Fruit fly (Drosophila melanogaster) whole organism, embryonic: ENCODE measurements around the gene Mdh2.

Experiments used
- Abd-B ChIP-seq: fragments of 200-800 bp; sonication (Bioruptor generic); optimal IDR thresholded peaks from 2 replicates; lab custom pipeline; 2018; ENCODE audit warnings: missing biosample characterization, mild to moderate bottlenecking, missing genetic modification characterization, moderate library complexity
- CG10209 ChIP-seq: fragments of 200-800 bp; sonication (Bioruptor generic); optimal IDR thresholded peaks from 3 replicates; lab custom pipeline; 2017; ENCODE audit warnings: missing biosample characterization, mild to moderate bottlenecking, missing genetic modification characterization, missing genetic modification reagents
- CG11695 ChIP-seq: fragments of 200-800 bp; sonication (Bioruptor generic); IDR thresholded peaks from 3 replicates; pipeline ENCODE4 v1.3.6; 2022; ENCODE audit warnings: missing biosample characterization, missing genetic modification characterization
- CG12659 ChIP-seq: fragments of 200-800 bp; sonication (Bioruptor generic); optimal IDR thresholded peaks from 3 replicates; lab custom pipeline; 2017; ENCODE audit warnings: mild to moderate bottlenecking, missing biosample characterization, missing genetic modification reagents, missing genetic modification characterization
- CG13624 ChIP-seq: fragments of 200-800 bp; sonication (Bioruptor generic); optimal IDR thresholded peaks from 2 replicates; lab custom pipeline; 2016; ENCODE audit warnings: missing biosample characterization, missing genetic modification characterization
- CG14050 ChIP-seq: fragments of 200-800 bp; sonication (Bioruptor generic); IDR thresholded peaks from 3 replicates; pipeline ENCODE4 v1.3.6; 2022; ENCODE audit warnings: missing biosample characterization, missing genetic modification characterization
- CG14860 ChIP-seq: fragments of 200-800 bp; sonication (Bioruptor generic); IDR thresholded peaks from 3 replicates; pipeline ENCODE4 v1.3.6; 2022; ENCODE audit warnings: missing biosample characterization, missing genetic modification characterization; ENCODE audit not compliant: partially characterized antibody
- CG15514 ChIP-seq: fragments of 200-800 bp; sonication (Bioruptor generic); optimal IDR thresholded peaks from 3 replicates; lab custom pipeline; 2017; ENCODE audit warnings: missing biosample characterization, missing genetic modification characterization, mild to moderate bottlenecking, moderate library complexity, missing genetic modification reagents
- CG1647 ChIP-seq: fragments of 200-800 bp; sonication (Bioruptor generic); optimal IDR thresholded peaks from 3 replicates; lab custom pipeline; 2016; ENCODE audit warnings: missing biosample characterization, missing genetic modification characterization
- CG17186 ChIP-seq: fragments of 200-800 bp; sonication (Bioruptor generic); optimal IDR thresholded peaks from 3 replicates; lab custom pipeline; 2017; ENCODE audit warnings: missing biosample characterization, missing genetic modification reagents, missing genetic modification characterization
- CG2129 ChIP-seq: fragments of 200-800 bp; sonication (Bioruptor generic); IDR thresholded peaks from 2 replicates; pipeline ENCODE4 v1.3.6; 2022; ENCODE audit warnings: missing biosample characterization, missing genetic modification characterization; ENCODE audit not compliant: partially characterized antibody
- CG3163 ChIP-seq: fragments of 200-800 bp; sonication (Bioruptor generic); optimal IDR thresholded peaks from 3 replicates; lab custom pipeline; 2016; ENCODE audit warnings: missing biosample characterization, missing genetic modification characterization
- CG34224 ChIP-seq: fragments of 200-800 bp; sonication (Bioruptor generic); IDR thresholded peaks from 3 replicates; pipeline ENCODE4 v1.3.6; 2022; ENCODE audit warnings: missing biosample characterization, missing genetic modification characterization; ENCODE audit not compliant: partially characterized antibody
- CG34376 ChIP-seq: fragments of 200-800 bp; sonication (Bioruptor generic); optimal IDR thresholded peaks from 2 replicates; lab custom pipeline; 2018; ENCODE audit warnings: missing biosample characterization, mild to moderate bottlenecking, missing genetic modification characterization
- CG3847 ChIP-seq: fragments of 200-800 bp; sonication (Bioruptor generic); IDR thresholded peaks from 2 replicates; pipeline ENCODE4 v1.3.6; 2022; ENCODE audit warnings: missing biosample characterization, missing genetic modification characterization
- CG3995 ChIP-seq: fragments of 200-800 bp; sonication (Bioruptor generic); optimal IDR thresholded peaks from 3 replicates; lab custom pipeline; 2016; ENCODE audit warnings: missing biosample characterization, missing genetic modification characterization
- CG42726 ChIP-seq: fragments of 200-800 bp; sonication (Bioruptor generic); IDR thresholded peaks from 2 replicates; pipeline ENCODE4 v1.3.6; 2022; ENCODE audit warnings: missing biosample characterization, missing genetic modification characterization; ENCODE audit not compliant: partially characterized antibody
- CG4617 ChIP-seq: fragments of 200-800 bp; sonication (Bioruptor generic); optimal IDR thresholded peaks from 3 replicates; lab custom pipeline; 2016; ENCODE audit warnings: missing biosample characterization, missing genetic modification characterization, borderline replicate concordance
- CG9215 ChIP-seq: fragments of 200-800 bp; sonication (Bioruptor generic); IDR thresholded peaks from 2 replicates; pipeline ENCODE4 v1.3.6; 2022; ENCODE audit warnings: missing biosample characterization, missing genetic modification characterization
- CG9797 ChIP-seq: fragments of 200-800 bp; sonication (Bioruptor generic); optimal IDR thresholded peaks from 3 replicates; lab custom pipeline; 2018; ENCODE audit warnings: missing biosample characterization, mild to moderate bottlenecking, missing genetic modification characterization
- Dll ChIP-seq: fragments of 200-800 bp; sonication (Bioruptor generic); IDR thresholded peaks from 4 replicates; pipeline ENCODE4 v1.3.6; 2022; ENCODE audit warnings: missing biosample characterization, missing genetic modification characterization; ENCODE audit not compliant: partially characterized antibody
- Doc3 ChIP-seq: fragments of 200-800 bp; sonication (Bioruptor generic); IDR thresholded peaks from 3 replicates; pipeline ENCODE4 v1.3.6; 2022; ENCODE audit warnings: missing biosample characterization, missing genetic modification characterization; ENCODE audit not compliant: partially characterized antibody
- Elba2 ChIP-seq: fragments of 200-800 bp; sonication (Bioruptor generic); optimal IDR thresholded peaks from 3 replicates; lab custom pipeline; 2016; ENCODE audit warnings: missing biosample characterization, missing genetic modification characterization
- Gug ChIP-seq: fragments of 200-800 bp; sonication (Bioruptor generic); IDR thresholded peaks from 4 replicates; pipeline ENCODE4 v1.3.6; 2022; ENCODE audit warnings: missing biosample characterization, missing genetic modification characterization
- HLH4C ChIP-seq: fragments of 200-800 bp; sonication (Bioruptor generic); IDR thresholded peaks from 3 replicates; pipeline ENCODE4 v1.3.6; 2022; ENCODE audit warnings: missing biosample characterization, missing genetic modification characterization; ENCODE audit not compliant: partially characterized antibody
- NC2β ChIP-seq: fragments of 200-800 bp; sonication (Bioruptor generic); optimal IDR thresholded peaks from 2 replicates; lab custom pipeline; 2016; ENCODE audit warnings: missing biosample characterization, missing genetic modification characterization
- Neu2 ChIP-seq: fragments of 200-800 bp; sonication (Bioruptor generic); optimal IDR thresholded peaks from 3 replicates; lab custom pipeline; 2016; ENCODE audit warnings: missing biosample characterization, missing genetic modification characterization, borderline replicate concordance
- Nf-YC ChIP-seq: fragments of 200-800 bp; optimal IDR thresholded peaks from 3 replicates; lab custom pipeline; 2019; ENCODE audit warnings: missing biosample characterization, mild to moderate bottlenecking, missing genetic modification characterization, moderate library complexity
- Sry-δ ChIP-seq: fragments of 200-800 bp; sonication (Bioruptor generic); optimal IDR thresholded peaks from 2 replicates; lab custom pipeline; 2016; ENCODE audit warnings: missing biosample characterization, missing genetic modification characterization
- YL-1 ChIP-seq: fragments of 200-800 bp; sonication (Bioruptor generic); optimal IDR thresholded peaks from 3 replicates; lab custom pipeline; 2017; ENCODE audit warnings: missing biosample characterization, mild to moderate bottlenecking, missing genetic modification characterization
- ara ChIP-seq: fragments of 200-800 bp; sonication (Bioruptor generic); IDR thresholded peaks from 2 replicates; pipeline ENCODE4 v1.3.6; 2022; ENCODE audit warnings: missing biosample characterization, missing genetic modification characterization
- ato ChIP-seq: fragments of 200-800 bp; sonication (Bioruptor generic); IDR thresholded peaks from 2 replicates; pipeline ENCODE4 v1.3.6; 2022; ENCODE audit warnings: missing biosample characterization, missing genetic modification characterization; ENCODE audit not compliant: partially characterized antibody
- disco-r ChIP-seq: fragments of 200-800 bp; sonication (Bioruptor generic); optimal IDR thresholded peaks from 2 replicates; lab custom pipeline; 2016; ENCODE audit warnings: missing biosample characterization, missing genetic modification characterization
- gem ChIP-seq: fragments of 200-800 bp; sonication (Bioruptor generic); optimal IDR thresholded peaks from 2 replicates; lab custom pipeline; 2019; ENCODE audit warnings: missing biosample characterization, mild to moderate bottlenecking, missing genetic modification characterization, moderate library complexity
- gfzf ChIP-seq: fragments of 200-800 bp; sonication (Bioruptor generic); optimal IDR thresholded peaks from 2 replicates; lab custom pipeline; 2016; ENCODE audit warnings: missing biosample characterization, mild to moderate bottlenecking, missing genetic modification characterization, moderate library complexity
- jigr1 ChIP-seq: fragments of 200-800 bp; sonication (Bioruptor generic); IDR thresholded peaks from 3 replicates; pipeline ENCODE4 v1.3.6; 2022; ENCODE audit warnings: missing biosample characterization, missing genetic modification characterization
- kay ChIP-seq: fragments of 200-800 bp; sonication (Bioruptor generic); optimal IDR thresholded peaks from 2 replicates; lab custom pipeline; 2016; ENCODE audit warnings: missing biosample characterization, missing genetic modification characterization
- nmo ChIP-seq: fragments of 200-800 bp; sonication (Bioruptor generic); optimal IDR thresholded peaks from 2 replicates; lab custom pipeline; 2018; ENCODE audit warnings: missing biosample characterization, mild to moderate bottlenecking, missing genetic modification characterization, moderate library complexity
- phol ChIP-seq: fragments of 200-800 bp; sonication (Bioruptor generic); optimal IDR thresholded peaks from 3 replicates; lab custom pipeline; 2018; ENCODE audit warnings: missing biosample characterization, mild to moderate bottlenecking, missing genetic modification characterization, moderate library complexity
- pzg ChIP-seq: fragments of 200-800 bp; sonication (Bioruptor generic); optimal IDR thresholded peaks from 3 replicates; lab custom pipeline; 2018; ENCODE audit warnings: missing biosample characterization, mild to moderate bottlenecking, missing genetic modification characterization, moderate library complexity
- slbo ChIP-seq: fragments of 200-800 bp; sonication (Bioruptor generic); IDR thresholded peaks from 2 replicates; pipeline ENCODE4 v1.3.6; 2022; ENCODE audit warnings: missing biosample characterization, missing genetic modification characterization
- slou ChIP-seq: fragments of 200-800 bp; sonication (Bioruptor generic); optimal IDR thresholded peaks from 3 replicates; lab custom pipeline; 2016; ENCODE audit warnings: missing biosample characterization, missing genetic modification characterization
- sna ChIP-seq: fragments of 200-800 bp; sonication (Bioruptor generic); IDR thresholded peaks from 2 replicates; pipeline ENCODE4 v1.3.6; 2022; ENCODE audit warnings: missing biosample characterization, missing genetic modification characterization; ENCODE audit not compliant: partially characterized antibody
- so ChIP-seq: fragments of 200-800 bp; sonication (Bioruptor generic); IDR thresholded peaks from 3 replicates; pipeline ENCODE4 v1.3.6; 2022; ENCODE audit warnings: missing biosample characterization, missing genetic modification characterization
- sob ChIP-seq: fragments of 200-800 bp; sonication (Bioruptor generic); IDR thresholded peaks from 2 replicates; pipeline ENCODE4 v1.3.6; 2022; ENCODE audit warnings: missing biosample characterization, missing genetic modification characterization
- stwl ChIP-seq: fragments of 200-800 bp; sonication (Bioruptor generic); optimal IDR thresholded peaks from 3 replicates; lab custom pipeline; 2018; ENCODE audit warnings: missing biosample characterization, mild to moderate bottlenecking, missing genetic modification characterization, moderate library complexity
- trem ChIP-seq: fragments of 200-800 bp; optimal IDR thresholded peaks from 3 replicates; lab custom pipeline; 2019; ENCODE audit warnings: missing biosample characterization, mild to moderate bottlenecking, missing genetic modification characterization, moderate library complexity
- ttk ChIP-seq: fragments of 200-800 bp; sonication (Bioruptor generic); IDR thresholded peaks from 2 replicates; pipeline ENCODE4 v2.1.2; 2022; ENCODE audit warnings: missing biosample characterization, missing genetic modification characterization
- zen2 ChIP-seq: fragments of 200-800 bp; sonication (Bioruptor generic); IDR thresholded peaks from 3 replicates; pipeline ENCODE4 v1.3.6; 2022; ENCODE audit warnings: missing biosample characterization, missing genetic modification characterization; ENCODE audit not compliant: partially characterized antibody

The Mdh2 gene

DNA sequence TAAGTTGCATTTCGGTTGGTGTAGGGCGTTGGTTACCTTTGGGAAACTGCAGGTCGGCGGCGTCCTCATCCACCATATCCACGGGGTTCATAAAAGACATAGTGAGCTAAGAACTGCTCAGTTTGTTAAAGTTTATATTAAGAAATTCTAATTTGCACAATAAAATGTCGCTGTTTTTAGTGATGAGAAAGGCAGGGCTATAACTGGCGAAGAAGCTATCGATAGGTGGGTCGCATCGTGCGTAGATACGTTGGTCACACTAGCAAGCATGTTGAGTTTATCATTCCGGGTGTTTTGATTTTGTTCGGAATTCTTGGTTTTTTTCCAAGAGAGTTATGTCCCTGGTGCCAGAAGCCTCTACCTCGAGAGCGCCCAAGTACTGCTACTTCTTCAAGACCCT lies 29.1 kb downstream of the Mdh2 start, which contains the start of the genes Ada2a, Polr2D, Tgs1 and moi (continued):
- TF ChIP-seq trem (tag; lab: Kevin White, UChicago): peak; percentile 70
- TF ChIP-seq CG3163 (GFP tag; lab: Kevin White, UChicago): no peak
- peak; percentile 76 for TF ChIP-seq Doc3
- no peak for TF ChIP-seq so (GFP tag; lab: Robert Waterston, UW)
- TF ChIP-seq slou (GFP tag; lab: Kevin White, UChicago): no peak
- TF ChIP-seq CG3847: 0 out of 2 replicates have a peak, but pooled peaks have one; percentile 33
- peak; percentile 73 for TF ChIP-seq CG42726 (GFP tag; lab: Robert Waterston, UW)
- peak; percentile 92 for TF ChIP-seq Sry-δ
- peak; percentile 57 for TF ChIP-seq ato (GFP tag; lab: Robert Waterston, UW)
- TF ChIP-seq ttk (GFP tag; lab: Robert Waterston, UW): no peak
- TF ChIP-seq jigr1: no peak
- TF ChIP-seq CG17186 (GFP tag; lab: Kevin White, UChicago): peak; percentile 9
- no peak for TF ChIP-seq Neu2 (GFP tag; lab: Kevin White, UChicago)
- no peak for TF ChIP-seq CG11695 (GFP tag; lab: Robert Waterston, UW)
- no peak for TF ChIP-seq disco-r (GFP tag; lab: Kevin White, UChicago)
- no peak for TF ChIP-seq kay (GFP tag; lab: Kevin White, UChicago)
- TF ChIP-seq slbo (GFP tag; lab: Robert Waterston, UW): no peak
- TF ChIP-seq nmo (GFP tag; lab: Kevin White, UChicago): peak; percentile 7
- peak; percentile 49 for TF ChIP-seq stwl (tag; lab: Kevin White, UChicago)
- TF ChIP-seq HLH4C (GFP tag; lab: Robert Waterston, UW): peak; percentile 66; the same call in 2 of the 3 replicates
- peak; percentile 42 for TF ChIP-seq CG12659
- no peak for TF ChIP-seq ara (GFP tag; lab: Robert Waterston, UW)
- TF ChIP-seq CG34224 (GFP tag; lab: Robert Waterston, UW): peak; percentile 85
- TF ChIP-seq YL-1 (GFP tag; lab: Kevin White, UChicago): peak; percentile 44
- peak; percentile 48 for TF ChIP-seq CG15514 (GFP tag; lab: Kevin White, UChicago)
- no peak for TF ChIP-seq CG1647 (GFP tag; lab: Kevin White, UChicago)
- peak; percentile 55 for TF ChIP-seq Elba2
- TF ChIP-seq Gug (GFP tag; lab: Robert Waterston, UW): no peak
- peak; percentile 78 for TF ChIP-seq CG9797 (GFP tag; lab: Kevin White, UChicago)
- TF ChIP-seq Nf-YC (tag; lab: Kevin White, UChicago): peak; percentile 5
- TF ChIP-seq sna: peak; percentile 64
- TF ChIP-seq CG2129 (GFP tag; lab: Robert Waterston, UW): peak; percentile 42; the same call in 1 of the 2 replicates
- TF ChIP-seq CG14860 (GFP tag; lab: Robert Waterston, UW): peak; percentile 67
- TF ChIP-seq CG9215 (GFP tag; lab: Robert Waterston, UW): no peak
- peak; percentile 60 for TF ChIP-seq gfzf (GFP tag; lab: Kevin White, UChicago)
- TF ChIP-seq Dll (GFP tag; lab: Robert Waterston, UW): peak; percentile 78
- no peak for TF ChIP-seq gem (tag; lab: Kevin White, UChicago)
- peak; percentile 92 for TF ChIP-seq CG4617 (GFP tag; lab: Kevin White, UChicago)
- TF ChIP-seq CG13624 (GFP tag; lab: Kevin White, UChicago): peak; percentile 33
- no peak for TF ChIP-seq CG34376 (GFP tag; lab: Kevin White, UChicago)
- peak; percentile 72 for TF ChIP-seq pzg (GFP tag; lab: Kevin White, UChicago)
- TF ChIP-seq NC2β (GFP tag; lab: Kevin White, UChicago): no peak
- TF ChIP-seq Abd-B (GFP tag; lab: Kevin White, UChicago): no peak
- TF ChIP-seq CG10209 (GFP tag; lab: Kevin White, UChicago): no peak
- peak; percentile 56 for TF ChIP-seq phol (tag; lab: Kevin White, UChicago)
- peak; percentile 10 for TF ChIP-seq CG3995 (GFP tag; lab: Kevin White, UChicago)
- TF ChIP-seq sob (GFP tag; lab: Robert Waterston, UW): no peak
- no peak for TF ChIP-seq CG14050 (GFP tag; lab: Robert Waterston, UW)
- peak; percentile 51; the same call in 1 of the 3 replicates for TF ChIP-seq zen2 (GFP tag; lab: Robert Waterston, UW)
